Fruit fly (Drosophila melanogaster) whole organism, embryonic: ENCODE measurements around the gene pug.
A peak's percentile ranks its signal among the peaks of the same experiment; 100 is the strongest.

Source experiments
- CG1024 ChIP-seq: fragments of 200-800 bp; sonication (Bioruptor generic); IDR thresholded peaks from 2 replicates; pipeline ENCODE4 v1.3.6; 2022; ENCODE audit warnings: missing biosample characterization, missing genetic modification characterization
- CG10267 ChIP-seq: fragments of 200-800 bp; sonication (Bioruptor generic); optimal IDR thresholded peaks from 2 replicates; lab custom pipeline; 2018; ENCODE audit warnings: missing biosample characterization, mild to moderate bottlenecking, missing genetic modification characterization, moderate library complexity
- CG11696 ChIP-seq: fragments of 200-800 bp; sonication (Bioruptor generic); IDR thresholded peaks from 2 replicates; pipeline ENCODE4 v1.3.6; 2022; ENCODE audit warnings: missing biosample characterization, missing genetic modification characterization
- CG13287 ChIP-seq: fragments of 200-800 bp; sonication (Bioruptor generic); IDR thresholded peaks from 2 replicates; pipeline ENCODE4 v1.3.6; 2022; ENCODE audit warnings: missing biosample characterization, missing genetic modification characterization; ENCODE audit not compliant: partially characterized antibody
- CG14050 ChIP-seq: fragments of 200-800 bp; sonication (Bioruptor generic); IDR thresholded peaks from 3 replicates; pipeline ENCODE4 v1.3.6; 2022; ENCODE audit warnings: missing biosample characterization, missing genetic modification characterization
- CG14441 ChIP-seq: fragments of 200-800 bp; sonication (Bioruptor generic); IDR thresholded peaks from 2 replicates; pipeline ENCODE4 v1.3.6; 2022; ENCODE audit warnings: missing biosample characterization, missing genetic modification characterization
- CG14965 ChIP-seq: fragments of 200-800 bp; sonication (Bioruptor generic); optimal IDR thresholded peaks from 2 replicates; lab custom pipeline; 2016; ENCODE audit warnings: missing biosample characterization, missing genetic modification characterization, borderline replicate concordance
- CG15601 ChIP-seq: fragments of 200-800 bp; sonication (Bioruptor generic); optimal IDR thresholded peaks from 3 replicates; lab custom pipeline; 2019; ENCODE audit warnings: missing biosample characterization, mild to moderate bottlenecking, missing genetic modification characterization, moderate library complexity
- CG18262 ChIP-seq: fragments of 200-800 bp; optimal IDR thresholded peaks from 3 replicates; lab custom pipeline; 2019; ENCODE audit warnings: missing biosample characterization, mild to moderate bottlenecking, missing genetic modification characterization, moderate library complexity
- CG18476 ChIP-seq: fragments of 200-800 bp; sonication (Bioruptor generic); optimal IDR thresholded peaks from 2 replicates; lab custom pipeline; 2016; ENCODE audit warnings: missing biosample characterization, mild to moderate bottlenecking, missing genetic modification characterization
- CG2199 ChIP-seq: fragments of 200-800 bp; sonication (Bioruptor generic); IDR thresholded peaks from 3 replicates; pipeline ENCODE4 v1.3.6; 2022; ENCODE audit warnings: missing biosample characterization, missing genetic modification characterization
- CG2712 ChIP-seq: fragments of 200-800 bp; optimal IDR thresholded peaks from 3 replicates; lab custom pipeline; 2019; ENCODE audit warnings: missing biosample characterization, mild to moderate bottlenecking, missing genetic modification characterization, moderate library complexity
- CG30431 ChIP-seq: fragments of 200-800 bp; sonication (Bioruptor generic); optimal IDR thresholded peaks from 2 replicates; lab custom pipeline; 2017; ENCODE audit warnings: missing biosample characterization, missing genetic modification characterization
- CG32767 ChIP-seq: fragments of 200-800 bp; sonication (Bioruptor generic); IDR thresholded peaks from 2 replicates; pipeline ENCODE4 v1.3.6; 2022; ENCODE audit warnings: missing biosample characterization, missing genetic modification characterization
- CG7271 ChIP-seq: fragments of 200-800 bp; sonication (Bioruptor generic); optimal IDR thresholded peaks from 2 replicates; lab custom pipeline; 2018; ENCODE audit warnings: missing biosample characterization, mild to moderate bottlenecking, missing genetic modification characterization, moderate library complexity
- D19B ChIP-seq: fragments of 200-800 bp; sonication (Bioruptor generic); optimal IDR thresholded peaks from 2 replicates; lab custom pipeline; 2017; ENCODE audit warnings: missing biosample characterization, mild to moderate bottlenecking, missing genetic modification characterization
- Dip2 ChIP-seq: fragments of 200-800 bp; sonication (Bioruptor generic); IDR thresholded peaks from 2 replicates; pipeline ENCODE4 v1.3.6; 2022; ENCODE audit warnings: missing biosample characterization, missing genetic modification characterization
- Fer3 ChIP-seq: fragments of 200-800 bp; sonication (Bioruptor generic); optimal IDR thresholded peaks from 2 replicates; lab custom pipeline; 2018; ENCODE audit warnings: missing biosample characterization, mild to moderate bottlenecking, missing genetic modification characterization, moderate library complexity
- HmgZ ChIP-seq: fragments of 200-800 bp; sonication (Bioruptor generic); optimal IDR thresholded peaks from 2 replicates; lab custom pipeline; 2018; ENCODE audit warnings: missing biosample characterization, mild to moderate bottlenecking, missing genetic modification characterization
- Hmx ChIP-seq: fragments of 200-800 bp; sonication (Bioruptor generic); optimal IDR thresholded peaks from 2 replicates; lab custom pipeline; 2016; ENCODE audit warnings: missing biosample characterization, missing genetic modification characterization
- Hsf ChIP-seq: fragments of 200-800 bp; sonication (Bioruptor generic); optimal IDR thresholded peaks from 3 replicates; lab custom pipeline; 2016; ENCODE audit warnings: missing biosample characterization, missing genetic modification characterization
- Mad ChIP-seq: fragments of 200-800 bp; sonication (Bioruptor generic); optimal IDR thresholded peaks from 2 replicates; lab custom pipeline; 2016; ENCODE audit warnings: missing biosample characterization, missing genetic modification characterization
- Mes4 ChIP-seq: fragments of 200-800 bp; sonication (Bioruptor generic); optimal IDR thresholded peaks from 2 replicates; lab custom pipeline; 2016; ENCODE audit warnings: missing biosample characterization, missing genetic modification characterization
- Nf-YB ChIP-seq: fragments of 200-800 bp; sonication (Bioruptor generic); optimal IDR thresholded peaks from 3 replicates; lab custom pipeline; 2019; ENCODE audit warnings: missing biosample characterization, mild to moderate bottlenecking, missing genetic modification characterization, moderate library complexity
- PHDP ChIP-seq: fragments of 200-800 bp; sonication (Bioruptor generic); optimal IDR thresholded peaks from 3 replicates; lab custom pipeline; 2018; ENCODE audit warnings: missing biosample characterization, mild to moderate bottlenecking, missing genetic modification characterization, moderate library complexity
- Scr ChIP-seq: fragments of 200-800 bp; sonication (Bioruptor generic); IDR thresholded peaks from 2 replicates; pipeline ENCODE4 v1.3.6; 2022; ENCODE audit warnings: missing biosample characterization, missing genetic modification characterization; ENCODE audit not compliant: partially characterized antibody
- Xrp1 ChIP-seq: fragments of 200-800 bp; sonication (Bioruptor generic); IDR thresholded peaks from 2 replicates; pipeline ENCODE4 v1.3.6; 2022; ENCODE audit warnings: missing biosample characterization, missing genetic modification characterization
- ac ChIP-seq: fragments of 200-800 bp; sonication (Bioruptor generic); optimal IDR thresholded peaks from 3 replicates; lab custom pipeline; 2017; ENCODE audit warnings: missing biosample characterization, mild to moderate bottlenecking, missing genetic modification characterization
- cato ChIP-seq: fragments of 200-800 bp; sonication (Bioruptor generic); optimal IDR thresholded peaks from 2 replicates; lab custom pipeline; 2016; ENCODE audit warnings: missing biosample characterization, missing genetic modification characterization, borderline replicate concordance
- crc ChIP-seq: fragments of 200-800 bp; sonication (Bioruptor generic); optimal IDR thresholded peaks from 2 replicates; lab custom pipeline; 2016; ENCODE audit warnings: missing biosample characterization, missing genetic modification characterization
- dati ChIP-seq: fragments of 200-800 bp; sonication (Bioruptor generic); IDR thresholded peaks from 2 replicates; pipeline ENCODE4 v1.3.6; 2022; ENCODE audit warnings: missing biosample characterization, missing genetic modification characterization
- dmrt11E ChIP-seq: fragments of 200-800 bp; sonication (Bioruptor generic); optimal IDR thresholded peaks from 3 replicates; lab custom pipeline; 2018; ENCODE audit warnings: missing biosample characterization, mild to moderate bottlenecking, missing genetic modification characterization, moderate library complexity
- emc ChIP-seq: fragments of 200-800 bp; sonication (Bioruptor generic); optimal IDR thresholded peaks from 2 replicates; lab custom pipeline; 2016; ENCODE audit warnings: missing biosample characterization, missing genetic modification characterization
- ftz-f1 ChIP-seq: fragments of 200-800 bp; sonication (Bioruptor generic); optimal IDR thresholded peaks from 2 replicates; lab custom pipeline; 2016; ENCODE audit warnings: missing biosample characterization, missing genetic modification characterization
- gce ChIP-seq: fragments of 200-800 bp; sonication (Bioruptor generic); IDR thresholded peaks from 3 replicates; pipeline ENCODE4 v1.3.6; 2022; ENCODE audit warnings: missing biosample characterization, missing genetic modification characterization
- gro ChIP-seq: fragments of 200-800 bp; sonication (Bioruptor generic); optimal IDR thresholded peaks from 2 replicates; lab custom pipeline; 2016; ENCODE audit warnings: missing biosample characterization, missing genetic modification characterization
- kay ChIP-seq: fragments of 200-800 bp; sonication (Bioruptor generic); optimal IDR thresholded peaks from 2 replicates; lab custom pipeline; 2016; ENCODE audit warnings: missing biosample characterization, missing genetic modification characterization
- lola ChIP-seq, 3 experiments: fragments of >200 bp in 2 of 3; fragments of 200-800 bp in 1 of 3; sonication (Bioruptor generic) in 1 of 3; optimal IDR thresholded peaks; 2 replicates each; lab custom pipeline; 2017 to 2019; ENCODE audit warnings: missing biosample characterization in 3 of 3, missing genetic modification characterization in 3 of 3, mild to moderate bottlenecking in 1 of 3, moderate library complexity in 1 of 3
- peb ChIP-seq: fragments of 200-800 bp; sonication (Bioruptor generic); IDR thresholded peaks from 2 replicates; pipeline ENCODE4 v1.3.6; 2022; ENCODE audit warnings: missing biosample characterization, missing genetic modification characterization
- pho ChIP-seq: fragments of 200-800 bp; sonication (Bioruptor generic); optimal IDR thresholded peaks from 2 replicates; lab custom pipeline; 2016; ENCODE audit warnings: missing biosample characterization, missing genetic modification characterization
- prd ChIP-seq, 3 experiments: fragments of >200 bp in 2 of 3; fragments of 200-800 bp in 1 of 3; sonication (Bioruptor generic) in 1 of 3; optimal IDR thresholded peaks in 2 of 3; IDR thresholded peaks in 1 of 3; 2 replicates in 2 of 3; 3 replicates in 1 of 3; pipeline versions ENCODE4 v1.3.6 to Lab custom; 2017 to 2022; ENCODE audit warnings: missing biosample characterization in 1 of 3, missing genetic modification characterization in 1 of 3
- rib ChIP-seq: fragments of 200-800 bp; sonication (Bioruptor generic); IDR thresholded peaks from 2 replicates; pipeline ENCODE4 v1.3.6; 2022; ENCODE audit warnings: missing biosample characterization, missing genetic modification characterization
- row ChIP-seq: fragments of 200-800 bp; sonication (Bioruptor generic); IDR thresholded peaks from 3 replicates; pipeline ENCODE4 v1.3.6; 2022; ENCODE audit warnings: missing biosample characterization, missing genetic modification characterization
- sc ChIP-seq, 3 experiments: fragments of >200 bp in 2 of 3; fragments of 200-800 bp in 1 of 3; sonication (Bioruptor generic) in 1 of 3; optimal IDR thresholded peaks; 2 replicates in 2 of 3; 3 replicates in 1 of 3; lab custom pipeline; 2017; ENCODE audit warnings: mild to moderate bottlenecking in 1 of 3, missing biosample characterization in 1 of 3, missing genetic modification characterization in 1 of 3, missing genetic modification reagents in 1 of 3
- sna ChIP-seq: fragments of 200-800 bp; sonication (Bioruptor generic); IDR thresholded peaks from 2 replicates; pipeline ENCODE4 v1.3.6; 2022; ENCODE audit warnings: missing biosample characterization, missing genetic modification characterization; ENCODE audit not compliant: partially characterized antibody
- ssp ChIP-seq: fragments of 200-800 bp; sonication (Bioruptor generic); IDR thresholded peaks from 2 replicates; pipeline ENCODE4 v1.3.6; 2022; ENCODE audit warnings: missing biosample characterization, missing genetic modification characterization
- tgo ChIP-seq: fragments of 200-800 bp; sonication (Bioruptor generic); IDR thresholded peaks from 3 replicates; pipeline ENCODE4 v1.3.6; 2022; ENCODE audit warnings: missing biosample characterization, missing genetic modification characterization
- ttk ChIP-seq: fragments of 200-800 bp; sonication (Bioruptor generic); IDR thresholded peaks from 2 replicates; pipeline ENCODE4 v2.1.2; 2022; ENCODE audit warnings: missing biosample characterization, missing genetic modification characterization
- vfl ChIP-seq: fragments of 200-800 bp; sonication (Bioruptor generic); optimal IDR thresholded peaks from 2 replicates; lab custom pipeline; 2016; ENCODE audit warnings: missing biosample characterization, missing genetic modification characterization
- wek ChIP-seq: fragments of 200-800 bp; sonication (Bioruptor generic); optimal IDR thresholded peaks from 3 replicates; lab custom pipeline; 2018; ENCODE audit warnings: missing biosample characterization, mild to moderate bottlenecking, missing genetic modification characterization, moderate library complexity
- zen ChIP-seq: fragments of 200-800 bp; sonication (Bioruptor generic); optimal IDR thresholded peaks from 3 replicates; lab custom pipeline; 2018; ENCODE audit warnings: missing biosample characterization, mild to moderate bottlenecking, missing genetic modification characterization, moderate library complexity

The pug gene

dm6 chr3R:10661098-10661497 lies 35.2 kb upstream of the pug start (continued):
- no peak for TF ChIP-seq wek (GFP tag; lab: Kevin White, UChicago)
- no peak for TF ChIP-seq Hmx (GFP tag; lab: Kevin White, UChicago)
- TF ChIP-seq CG2712 = peak; percentile 48
- TF ChIP-seq HmgZ (tag; lab: Kevin White, UChicago) = no peak
- TF ChIP-seq pho (GFP tag; lab: Kevin White, UChicago) = no peak
- TF ChIP-seq ssp (GFP tag; lab: Robert Waterston, UW) = no peak
- TF ChIP-seq Xrp1 (GFP tag; lab: Robert Waterston, UW) = peak; percentile 51; the same call in 1 of the 2 replicates
- no peak for TF ChIP-seq CG14441 (GFP tag; lab: Robert Waterston, UW)
- no peak for TF ChIP-seq cato (GFP tag; lab: Kevin White, UChicago)
- no peak for TF ChIP-seq Hsf (GFP tag; lab: Kevin White, UChicago)
- TF ChIP-seq dati = no peak
- peak; percentile 24 for TF ChIP-seq CG30431
- TF ChIP-seq dmrt11E = peak; percentile 60
- TF ChIP-seq gce = no peak
- no peak for TF ChIP-seq CG11696 (GFP tag; lab: Robert Waterston, UW)
- TF ChIP-seq prd (optimal IDR thresholded peaks at IDR 0.05; lab: Kevin White, UChicago) = no peak
- TF ChIP-seq prd (GFP tag; IDR thresholded peaks at IDR 0.05; lab: Robert Waterston, UW) = no peak
- no peak for TF ChIP-seq CG2199 (GFP tag; lab: Robert Waterston, UW)
- TF ChIP-seq Mes4 (GFP tag; lab: Kevin White, UChicago) = no peak
- TF ChIP-seq ac (GFP tag; lab: Kevin White, UChicago) = no peak
- TF ChIP-seq Dip2 (GFP tag; lab: Robert Waterston, UW) = no peak
- TF ChIP-seq Nf-YB = no peak
- no peak for TF ChIP-seq gro (GFP tag; lab: Kevin White, UChicago)
- no peak for TF ChIP-seq ttk
- TF ChIP-seq emc = no peak
- peak; percentile 37 for TF ChIP-seq CG18262
- no peak for TF ChIP-seq CG1024 (GFP tag; lab: Robert Waterston, UW)
- no peak for TF ChIP-seq CG18476
- TF ChIP-seq CG14050 (GFP tag; lab: Robert Waterston, UW) = no peak
- no peak for TF ChIP-seq Mad (GFP tag; lab: Kevin White, UChicago)
- TF ChIP-seq CG15601 = no peak
- no peak for TF ChIP-seq ftz-f1 (GFP tag; lab: Kevin White, UChicago)
- no peak for TF ChIP-seq Fer3
- no peak for TF ChIP-seq sc (optimal IDR thresholded peaks at IDR 0.05; lab: Kevin White, UChicago)
- no peak for TF ChIP-seq sc (GFP tag; optimal IDR thresholded peaks at IDR 0.05; lab: Kevin White, UChicago)
- no peak for TF ChIP-seq Scr (GFP tag; lab: Robert Waterston, UW)
- TF ChIP-seq peb (GFP tag; lab: Robert Waterston, UW) = no peak
- TF ChIP-seq CG7271 (tag; lab: Kevin White, UChicago) = no peak
- no peak for TF ChIP-seq crc (GFP tag; lab: Kevin White, UChicago)
- no peak for TF ChIP-seq D19B (GFP tag; lab: Kevin White, UChicago)
- TF ChIP-seq lola (GFP tag; optimal IDR thresholded peaks at IDR 0.05; lab: Kevin White, UChicago) = peak in 1 of 3 experiments; percentile 27
- TF ChIP-seq vfl (GFP tag; lab: Kevin White, UChicago) = no peak
- TF ChIP-seq CG14965 (GFP tag; lab: Kevin White, UChicago) = no peak
- no peak for TF ChIP-seq PHDP (tag; lab: Kevin White, UChicago)
- no peak for TF ChIP-seq tgo
- no peak for TF ChIP-seq CG32767 (GFP tag; lab: Robert Waterston, UW)
- no peak for TF ChIP-seq CG13287
- no peak for TF ChIP-seq CG10267
- peak; percentile 11 for TF ChIP-seq zen (tag; lab: Kevin White, UChicago)
- TF ChIP-seq kay (GFP tag; lab: Kevin White, UChicago) = no peak
- 0 out of 3 replicates have a peak, but pooled peaks have one; percentile 20 for TF ChIP-seq row
- no peak for TF ChIP-seq rib
- no peak for TF ChIP-seq sna (GFP tag; lab: Robert Waterston, UW)
